Worm (Caenorhabditis elegans): Measurements from ENCODE around the gene T05B4.9.

The T05B4.9 gene

DNA sequence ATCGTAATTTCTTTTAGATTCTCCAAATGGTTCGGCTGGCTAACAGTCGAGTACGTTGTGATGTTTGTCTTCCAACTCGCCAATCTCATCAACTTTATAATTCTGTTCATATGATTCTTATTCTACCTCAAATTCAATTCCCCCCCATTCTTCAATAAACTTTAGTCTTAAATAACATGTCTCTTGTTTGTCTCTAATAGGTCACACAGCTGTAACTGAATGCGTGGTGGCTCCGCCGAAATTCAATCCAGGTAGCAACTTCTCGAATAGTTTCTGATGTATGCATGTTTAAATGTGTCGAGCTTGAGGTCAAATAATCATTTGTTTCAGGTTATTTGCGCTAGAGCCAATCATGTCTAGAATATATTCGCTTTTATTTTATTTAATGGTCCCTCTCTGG lies 20.5 kb upstream of the T05B4.9 start, which contains the start of gene lgc-29:
lgc-29 (plus strand) TSS at position 301 of the 400 bp plus-strand sequence.
- TF ChIP-seq cnd-1 (tag; optimal IDR thresholded peaks at IDR 0.05) (no peak), mls-2 (tag; optimal IDR thresholded peaks at IDR 0.05) (no peak), nhr-28 (tag; optimal IDR thresholded peaks at IDR 0.05) (no peak), ceh-39 (tag; optimal IDR thresholded peaks at IDR 0.05) (no peak)

DNA sequence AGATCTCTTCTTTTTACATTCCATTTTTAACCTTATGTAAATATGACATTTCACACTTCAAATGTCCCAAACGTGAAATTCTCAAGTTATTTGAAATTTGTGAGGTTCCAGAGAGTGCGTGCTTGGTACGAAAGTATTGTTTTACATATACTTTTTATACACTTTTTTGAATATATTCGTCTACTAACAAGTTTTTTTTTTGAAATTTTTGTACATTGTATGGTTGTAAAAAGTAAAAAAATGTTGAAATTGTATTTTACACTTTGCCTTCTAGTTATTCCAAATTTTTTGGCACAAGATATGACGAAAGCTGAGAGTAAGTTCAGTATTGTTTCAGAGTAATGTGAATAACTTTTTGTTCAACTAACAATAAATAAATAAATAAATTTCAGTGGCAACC lies 16.5 kb upstream of the T05B4.9 start, which contains the start of gene lgc-1:
lgc-1 (plus strand) TSS at position 301 of the 400 bp plus-strand sequence.
- no peak for TF ChIP-seq ham-2 (GFP tag; optimal IDR thresholded peaks at IDR 0.05)

DNA sequence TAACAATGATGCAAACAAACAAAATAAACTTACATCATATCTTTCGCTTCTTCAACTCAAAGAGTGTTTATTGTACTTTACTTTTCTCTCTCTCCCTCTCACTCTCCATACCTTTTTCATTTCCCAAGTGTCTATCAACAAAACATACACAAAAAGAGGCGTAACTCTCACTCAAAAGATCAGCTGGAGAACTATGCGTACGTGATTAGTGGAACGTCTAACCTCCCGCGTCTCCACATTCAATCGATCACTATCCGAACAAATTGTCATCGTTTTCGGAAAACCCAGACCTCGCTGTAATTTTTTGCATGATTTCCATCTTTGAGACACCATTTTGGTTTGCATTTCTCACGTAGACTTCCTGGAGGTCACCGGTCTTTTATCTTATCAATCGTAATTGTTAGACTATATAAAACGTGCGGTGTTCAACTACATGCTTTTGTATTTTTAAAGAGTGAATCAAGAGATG lies 13.3 kb upstream of the T05B4.9 start, which contains the start of gene nhr-57:
nhr-57 (plus strand) TSS at position 419 of the 469 bp plus-strand sequence.
- TF ChIP-seq elt-3 (tag; optimal IDR thresholded peaks at IDR 0.05) = peak; percentile 87
- TF ChIP-seq lsy-2 (tag; optimal IDR thresholded peaks at IDR 0.05) = no peak
- TF ChIP-seq nhr-12 (tag; optimal IDR thresholded peaks at IDR 0.05) = no peak
- TF ChIP-seq blmp-1 (tag; optimal IDR thresholded peaks at IDR 0.05) = no peak
- no peak for TF ChIP-seq mab-5 (tag; optimal IDR thresholded peaks at IDR 0.05)
- peak; percentile 41 for TF ChIP-seq unc-62 (GFP tag; optimal IDR thresholded peaks at IDR 0.05)
- TF ChIP-seq lin-32 (GFP tag; optimal IDR thresholded peaks at IDR 0.05) = no peak
- TF ChIP-seq sptf-1 (tag; optimal IDR thresholded peaks at IDR 0.05) = no peak
- TF ChIP-seq nhr-237 (tag; optimal IDR thresholded peaks at IDR 0.05) = peak; percentile 31
- TF ChIP-seq M03D4.4 (tag; optimal IDR thresholded peaks at IDR 0.05) = no peak
- no peak for TF ChIP-seq ham-2 (GFP tag; optimal IDR thresholded peaks at IDR 0.05)
- TF ChIP-seq nhr-76 (tag; optimal IDR thresholded peaks at IDR 0.05) = no peak
- TF ChIP-seq ceh-43 (GFP tag; optimal IDR thresholded peaks at IDR 0.05) = no peak

DNA sequence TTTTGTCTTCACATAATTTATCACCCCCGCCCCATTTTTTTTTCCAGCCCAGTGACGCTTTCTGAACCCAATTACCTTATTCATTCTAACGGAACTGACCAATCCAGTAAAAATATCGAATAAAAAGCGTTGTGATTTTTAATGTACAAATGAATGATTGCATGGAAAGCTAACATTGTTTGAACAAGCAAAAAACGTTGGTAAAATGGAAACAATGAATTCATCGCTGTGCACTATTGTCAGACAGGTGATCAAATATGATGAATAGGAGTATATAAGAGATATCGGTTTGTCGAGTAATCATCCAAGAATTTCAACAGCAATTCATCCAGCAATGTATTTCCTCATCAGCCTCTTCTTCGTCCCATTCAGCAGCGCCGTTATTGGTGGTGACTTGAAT lies 11.4 kb upstream of the T05B4.9 start, which contains the start of gene phat-4:
phat-4 (plus strand) TSS at position 301 of the 400 bp plus-strand sequence.
- TF ChIP-seq sptf-1 (tag; optimal IDR thresholded peaks at IDR 0.05) (no peak), ceh-43 (GFP tag; optimal IDR thresholded peaks at IDR 0.05) (no peak), nhr-28 (tag; optimal IDR thresholded peaks at IDR 0.05) (no peak), pha-4 (tag; optimal IDR thresholded peaks at IDR 0.05) (no peak), ztf-11 (tag; optimal IDR thresholded peaks at IDR 0.05) (no peak), tbx-8 (GFP tag; optimal IDR thresholded peaks at IDR 0.05) (no peak), nhr-2 (tag; optimal IDR thresholded peaks at IDR 0.05) (no peak), mep-1 (tag; optimal IDR thresholded peaks at IDR 0.05) (no peak), blmp-1 (tag; optimal IDR thresholded peaks at IDR 0.05) (no peak), lin-13 (tag; optimal IDR thresholded peaks at IDR 0.05) (no peak), elt-3 (tag; optimal IDR thresholded peaks at IDR 0.05) (no peak), unc-62 (GFP tag; optimal IDR thresholded peaks at IDR 0.05) (no peak), unc-120 (tag; optimal IDR thresholded peaks at IDR 0.05; ENCODE audit: poor library complexity, severe bottlenecking) (no peak)

DNA sequence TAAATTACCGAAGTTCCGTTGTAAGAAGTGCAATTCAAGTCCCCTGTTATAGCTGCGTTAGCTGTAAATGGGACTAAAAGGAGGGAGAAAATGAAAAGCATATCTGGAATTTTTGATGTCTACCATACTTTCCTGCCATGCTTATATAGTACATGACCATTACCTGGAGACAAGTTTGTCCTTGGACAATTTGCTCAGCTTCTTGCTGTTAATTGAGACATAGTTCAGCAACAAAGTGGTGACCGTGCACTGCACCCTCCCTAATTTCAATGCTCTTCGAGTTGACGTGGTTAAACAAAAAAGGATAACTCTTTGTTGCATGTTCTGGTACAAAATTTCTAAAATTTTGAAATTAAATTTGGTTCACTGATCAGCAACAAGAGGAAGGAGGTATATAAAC lies 9.2 kb upstream of the T05B4.9 start, which contains the start of gene T05B4.13:
T05B4.13 (minus strand) TSS at position 101 of the 400 bp plus-strand sequence.
- TF ChIP-seq nhr-2 (tag; optimal IDR thresholded peaks at IDR 0.05) (no peak), ceh-39 (tag; optimal IDR thresholded peaks at IDR 0.05) (no peak)

DNA sequence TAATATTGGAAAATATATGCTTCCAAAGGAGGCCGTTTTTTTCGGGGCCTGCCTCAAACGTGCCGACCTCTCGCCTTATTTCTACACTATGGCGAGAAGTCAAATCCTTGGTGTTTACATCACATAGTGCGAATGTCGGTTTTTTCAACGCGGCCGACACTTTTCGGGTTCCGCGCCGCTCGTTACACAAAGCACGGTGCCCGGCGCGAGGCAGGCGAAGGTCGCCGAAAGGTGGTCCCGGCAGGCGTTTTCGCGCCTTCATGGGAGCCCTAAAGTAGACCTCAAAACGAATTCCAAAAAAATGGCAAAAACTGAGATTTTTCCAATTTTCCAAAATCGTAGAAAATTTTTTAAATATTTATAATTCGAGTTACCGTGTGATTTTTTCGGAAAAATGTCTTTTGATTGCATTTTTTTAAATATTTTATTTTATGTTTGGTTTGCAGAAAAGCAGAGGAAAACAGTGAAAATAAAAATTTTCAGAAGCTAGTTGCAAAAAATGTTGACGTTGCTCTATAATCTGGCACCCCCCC lies 7.4 kb upstream of the T05B4.9 start, which contains the start of gene T05B4.12:
T05B4.12 (minus strand) TSS at position 483 of the 533 bp plus-strand sequence.
- TF ChIP-seq unc-39 (tag; optimal IDR thresholded peaks at IDR 0.05) (no peak), unc-62 (GFP tag; optimal IDR thresholded peaks at IDR 0.05) (no peak), mep-1 (tag; optimal IDR thresholded peaks at IDR 0.05) (no peak), hlh-1 (tag; optimal IDR thresholded peaks at IDR 0.05) (no peak), ces-1 (GFP tag; optimal IDR thresholded peaks at IDR 0.05) (no peak), ham-2 (GFP tag; optimal IDR thresholded peaks at IDR 0.05) (no peak), sptf-1 (tag; optimal IDR thresholded peaks at IDR 0.05) (no peak), flh-1 (GFP tag; optimal IDR thresholded peaks at IDR 0.05) (no peak), elt-1 (tag; optimal IDR thresholded peaks at IDR 0.05; ENCODE audit: borderline replicate concordance, insufficient read depth) (no peak), nhr-2 (tag; optimal IDR thresholded peaks at IDR 0.05) (no peak), mls-2 (tag; optimal IDR thresholded peaks at IDR 0.05) (no peak), zip-8 (tag; optimal IDR thresholded peaks at IDR 0.05) (no peak), lsy-2 (tag; optimal IDR thresholded peaks at IDR 0.05) (no peak), pha-4 (tag; optimal IDR thresholded peaks at IDR 0.05) (no peak), nhr-12 (tag; optimal IDR thresholded peaks at IDR 0.05) (no peak), sem-2 (GFP tag; optimal IDR thresholded peaks at IDR 0.05) (no peak), drap-1 (GFP tag; optimal IDR thresholded peaks at IDR 0.05) (no peak)

All from whole organism, mixed stage, embryonic.